Fruit fly (Drosophila melanogaster) whole organism, embryonic: ENCODE measurements around the gene Creld.

Experiments
- CG10565 ChIP-seq: fragments of 200-800 bp; sonication (Bioruptor generic); optimal IDR thresholded peaks from 3 replicates; lab custom pipeline; 2016; ENCODE audit warnings: missing biosample characterization, mild to moderate bottlenecking, missing genetic modification characterization
- CG10979 ChIP-seq: fragments of 200-800 bp; sonication (Bioruptor generic); optimal IDR thresholded peaks from 2 replicates; lab custom pipeline; 2018; ENCODE audit warnings: missing biosample characterization, mild to moderate bottlenecking, missing genetic modification characterization, moderate library complexity
- CG11560 ChIP-seq: fragments of 200-800 bp; sonication (Bioruptor generic); IDR thresholded peaks from 3 replicates; pipeline ENCODE4 v1.3.6; 2022; ENCODE audit warnings: missing biosample characterization, missing genetic modification characterization
- CG13775 ChIP-seq: fragments of 200-800 bp; sonication (Bioruptor generic); optimal IDR thresholded peaks from 3 replicates; lab custom pipeline; 2017; ENCODE audit warnings: missing biosample characterization, mild to moderate bottlenecking, missing genetic modification characterization
- CG15073 ChIP-seq: fragments of 200-800 bp; sonication (Bioruptor generic); optimal IDR thresholded peaks from 2 replicates; lab custom pipeline; 2016; ENCODE audit warnings: missing biosample characterization, missing genetic modification characterization
- CG1603 ChIP-seq: fragments of 200-800 bp; sonication (Bioruptor generic); optimal IDR thresholded peaks from 2 replicates; lab custom pipeline; 2019; ENCODE audit warnings: missing biosample characterization, mild to moderate bottlenecking, missing genetic modification characterization, moderate library complexity
- CG17359 ChIP-seq: fragments of 200-800 bp; sonication (Bioruptor generic); optimal IDR thresholded peaks from 3 replicates; lab custom pipeline; 2018; ENCODE audit warnings: missing biosample characterization, mild to moderate bottlenecking, missing genetic modification characterization, moderate library complexity
- CG17568 ChIP-seq: fragments of 200-800 bp; sonication (Bioruptor generic); optimal IDR thresholded peaks from 2 replicates; lab custom pipeline; 2018; ENCODE audit warnings: missing biosample characterization, mild to moderate bottlenecking, missing genetic modification characterization, moderate library complexity
- CG1792 ChIP-seq: fragments of 200-800 bp; sonication (Bioruptor generic); optimal IDR thresholded peaks from 2 replicates; lab custom pipeline; 2016; ENCODE audit warnings: missing biosample characterization, missing genetic modification characterization
- CG2875 ChIP-seq: fragments of 200-800 bp; sonication (Bioruptor generic); optimal IDR thresholded peaks from 2 replicates; lab custom pipeline; 2017; ENCODE audit warnings: missing biosample characterization, mild to moderate bottlenecking, missing genetic modification characterization, missing genetic modification reagents
- CG30403 ChIP-seq: fragments of 200-800 bp; sonication (Bioruptor generic); optimal IDR thresholded peaks from 3 replicates; lab custom pipeline; 2016; ENCODE audit warnings: missing biosample characterization, missing genetic modification characterization
- CG33213 ChIP-seq: fragments of 200-800 bp; sonication (Bioruptor generic); optimal IDR thresholded peaks from 3 replicates; lab custom pipeline; 2016; ENCODE audit warnings: missing biosample characterization, missing genetic modification characterization
- CG3847 ChIP-seq: fragments of 200-800 bp; sonication (Bioruptor generic); IDR thresholded peaks from 2 replicates; pipeline ENCODE4 v1.3.6; 2022; ENCODE audit warnings: missing biosample characterization, missing genetic modification characterization
- CG3995 ChIP-seq: fragments of 200-800 bp; sonication (Bioruptor generic); optimal IDR thresholded peaks from 3 replicates; lab custom pipeline; 2016; ENCODE audit warnings: missing biosample characterization, missing genetic modification characterization
- CG5180 ChIP-seq: fragments of 200-800 bp; sonication (Bioruptor generic); optimal IDR thresholded peaks from 3 replicates; lab custom pipeline; 2017; ENCODE audit warnings: missing biosample characterization, missing genetic modification characterization, mild to moderate bottlenecking, moderate library complexity, missing genetic modification reagents
- CG6654 ChIP-seq: fragments of 200-800 bp; sonication (Bioruptor generic); optimal IDR thresholded peaks from 2 replicates; lab custom pipeline; 2017; ENCODE audit warnings: missing biosample characterization, mild to moderate bottlenecking, missing genetic modification characterization
- CG6791 ChIP-seq: fragments of 200-800 bp; sonication (Bioruptor generic); IDR thresholded peaks from 3 replicates; pipeline ENCODE4 v1.3.6; 2022; ENCODE audit warnings: missing biosample characterization, missing genetic modification characterization; ENCODE audit not compliant: partially characterized antibody
- CG6813 ChIP-seq: fragments of 200-800 bp; sonication (Bioruptor generic); optimal IDR thresholded peaks from 2 replicates; lab custom pipeline; 2017; ENCODE audit warnings: missing biosample characterization, missing genetic modification characterization, mild to moderate bottlenecking, moderate library complexity, missing genetic modification reagents
- CG9609 ChIP-seq: fragments of 200-800 bp; sonication (Bioruptor generic); optimal IDR thresholded peaks from 3 replicates; lab custom pipeline; 2016; ENCODE audit warnings: missing biosample characterization, missing genetic modification characterization
- CG9932 ChIP-seq: fragments of 200-800 bp; sonication (Bioruptor generic); IDR thresholded peaks from 2 replicates; pipeline ENCODE4 v1.3.6; 2022; ENCODE audit warnings: missing biosample characterization, missing genetic modification characterization
- Deaf1 ChIP-seq: fragments of 200-800 bp; optimal IDR thresholded peaks from 3 replicates; lab custom pipeline; 2019; ENCODE audit warnings: missing biosample characterization, mild to moderate bottlenecking, missing genetic modification characterization, moderate library complexity
- Dfd ChIP-seq, 2 experiments: fragments of >200 bp; optimal IDR thresholded peaks; 2 replicates each; lab custom pipeline; 2017; ENCODE audit warnings: missing biosample characterization in 2 of 2, missing genetic modification characterization in 2 of 2
- Drgx ChIP-seq: fragments of 200-800 bp; sonication (Bioruptor generic); IDR thresholded peaks from 2 replicates; pipeline ENCODE4 v1.3.6; 2022; ENCODE audit warnings: missing biosample characterization, missing genetic modification characterization
- HLH4C ChIP-seq: fragments of 200-800 bp; sonication (Bioruptor generic); IDR thresholded peaks from 3 replicates; pipeline ENCODE4 v1.3.6; 2022; ENCODE audit warnings: missing biosample characterization, missing genetic modification characterization; ENCODE audit not compliant: partially characterized antibody
- Opbp ChIP-seq: fragments of 200-800 bp; sonication (Bioruptor generic); IDR thresholded peaks from 3 replicates; pipeline ENCODE4 v1.3.6; 2022; ENCODE audit warnings: missing biosample characterization, missing genetic modification characterization; ENCODE audit not compliant: partially characterized antibody
- PHDP ChIP-seq: fragments of 200-800 bp; sonication (Bioruptor generic); optimal IDR thresholded peaks from 3 replicates; lab custom pipeline; 2018; ENCODE audit warnings: missing biosample characterization, mild to moderate bottlenecking, missing genetic modification characterization, moderate library complexity
- Side ChIP-seq: fragments of 200-800 bp; sonication (Bioruptor generic); optimal IDR thresholded peaks from 2 replicates; lab custom pipeline; 2016; ENCODE audit warnings: missing biosample characterization, missing genetic modification characterization
- Sry-β ChIP-seq: fragments of 200-800 bp; sonication (Bioruptor generic); optimal IDR thresholded peaks from 2 replicates; lab custom pipeline; 2018; ENCODE audit warnings: missing biosample characterization, mild to moderate bottlenecking, missing genetic modification characterization, moderate library complexity
- Vsx1 ChIP-seq: fragments of 200-800 bp; sonication (Bioruptor generic); optimal IDR thresholded peaks from 2 replicates; lab custom pipeline; 2017; ENCODE audit warnings: missing biosample characterization, mild to moderate bottlenecking, missing genetic modification characterization, missing genetic modification reagents
- az2 ChIP-seq: fragments of 200-800 bp; sonication (Bioruptor generic); optimal IDR thresholded peaks from 3 replicates; lab custom pipeline; 2016; ENCODE audit warnings: missing biosample characterization, missing genetic modification characterization
- bbx ChIP-seq: fragments of 200-800 bp; sonication (Bioruptor generic); IDR thresholded peaks from 2 replicates; pipeline ENCODE4 v1.3.6; 2022; ENCODE audit warnings: missing biosample characterization, missing genetic modification characterization; ENCODE audit not compliant: partially characterized antibody
- cato ChIP-seq: fragments of 200-800 bp; sonication (Bioruptor generic); optimal IDR thresholded peaks from 2 replicates; lab custom pipeline; 2016; ENCODE audit warnings: missing biosample characterization, missing genetic modification characterization, borderline replicate concordance
- crp ChIP-seq, 2 experiments: fragments of 200-800 bp; sonication (Bioruptor generic); optimal IDR thresholded peaks; 2 replicates in 1 of 2; 3 replicates in 1 of 2; lab custom pipeline; 2017; ENCODE audit warnings: missing biosample characterization in 2 of 2, missing genetic modification characterization in 2 of 2, mild to moderate bottlenecking in 1 of 2, moderate library complexity in 1 of 2
- fu2 ChIP-seq: fragments of 200-800 bp; sonication (Bioruptor generic); optimal IDR thresholded peaks from 2 replicates; lab custom pipeline; 2016; ENCODE audit warnings: missing biosample characterization, missing genetic modification characterization
- gfzf ChIP-seq: fragments of 200-800 bp; sonication (Bioruptor generic); optimal IDR thresholded peaks from 2 replicates; lab custom pipeline; 2016; ENCODE audit warnings: missing biosample characterization, mild to moderate bottlenecking, missing genetic modification characterization, moderate library complexity
- gro ChIP-seq: fragments of 200-800 bp; sonication (Bioruptor generic); optimal IDR thresholded peaks from 2 replicates; lab custom pipeline; 2016; ENCODE audit warnings: missing biosample characterization, missing genetic modification characterization
- gsb ChIP-seq: fragments of 200-800 bp; sonication (Bioruptor generic); IDR thresholded peaks from 2 replicates; pipeline ENCODE4 v1.3.6; 2022; ENCODE audit warnings: missing biosample characterization, missing genetic modification characterization
- hb ChIP-seq: fragments of 200-800 bp; sonication (Bioruptor generic); IDR thresholded peaks from 3 replicates; pipeline ENCODE4 v1.3.6; 2022; ENCODE audit warnings: missing biosample characterization, missing genetic modification characterization; ENCODE audit not compliant: partially characterized antibody
- jing ChIP-seq: fragments of 200-800 bp; sonication (Bioruptor generic); optimal IDR thresholded peaks from 2 replicates; lab custom pipeline; 2018; ENCODE audit warnings: missing biosample characterization, mild to moderate bottlenecking, missing genetic modification characterization
- mirr ChIP-seq: fragments of 200-800 bp; sonication (Bioruptor generic); optimal IDR thresholded peaks from 3 replicates; lab custom pipeline; 2018; ENCODE audit warnings: missing biosample characterization, mild to moderate bottlenecking, missing genetic modification characterization
- nerfin-1 ChIP-seq: fragments of 200-800 bp; sonication (Bioruptor generic); optimal IDR thresholded peaks from 3 replicates; lab custom pipeline; 2019; ENCODE audit warnings: missing biosample characterization, mild to moderate bottlenecking, missing genetic modification characterization, moderate library complexity
- oc ChIP-seq: fragments of 200-800 bp; sonication (Bioruptor generic); optimal IDR thresholded peaks from 2 replicates; lab custom pipeline; 2018; ENCODE audit warnings: missing biosample characterization, mild to moderate bottlenecking, missing genetic modification characterization, moderate library complexity
- pho ChIP-seq: fragments of 200-800 bp; sonication (Bioruptor generic); optimal IDR thresholded peaks from 2 replicates; lab custom pipeline; 2016; ENCODE audit warnings: missing biosample characterization, missing genetic modification characterization
- psq ChIP-seq: fragments of 200-800 bp; sonication (Bioruptor generic); optimal IDR thresholded peaks from 2 replicates; lab custom pipeline; 2017; ENCODE audit warnings: missing biosample characterization, missing genetic modification characterization
- row ChIP-seq: fragments of 200-800 bp; sonication (Bioruptor generic); IDR thresholded peaks from 3 replicates; pipeline ENCODE4 v1.3.6; 2022; ENCODE audit warnings: missing biosample characterization, missing genetic modification characterization
- run ChIP-seq: fragments of 200-800 bp; sonication (Bioruptor generic); optimal IDR thresholded peaks from 3 replicates; lab custom pipeline; 2018; ENCODE audit warnings: missing biosample characterization, mild to moderate bottlenecking, missing genetic modification characterization
- sna ChIP-seq: fragments of 200-800 bp; sonication (Bioruptor generic); IDR thresholded peaks from 2 replicates; pipeline ENCODE4 v1.3.6; 2022; ENCODE audit warnings: missing biosample characterization, missing genetic modification characterization; ENCODE audit not compliant: partially characterized antibody
- tap ChIP-seq: fragments of 200-800 bp; optimal IDR thresholded peaks from 3 replicates; lab custom pipeline; 2019; ENCODE audit warnings: missing biosample characterization, mild to moderate bottlenecking, missing genetic modification characterization, moderate library complexity
- tna ChIP-seq: fragments of 200-800 bp; sonication (Bioruptor generic); IDR thresholded peaks from 2 replicates; pipeline ENCODE4 v1.3.6; 2022; ENCODE audit warnings: missing biosample characterization, missing genetic modification characterization; ENCODE audit not compliant: partially characterized antibody
- zfh2 ChIP-seq: fragments of 200-800 bp; sonication (Bioruptor generic); optimal IDR thresholded peaks from 2 replicates; lab custom pipeline; 2016; ENCODE audit warnings: missing biosample characterization, missing genetic modification characterization

The Creld gene

DNA sequence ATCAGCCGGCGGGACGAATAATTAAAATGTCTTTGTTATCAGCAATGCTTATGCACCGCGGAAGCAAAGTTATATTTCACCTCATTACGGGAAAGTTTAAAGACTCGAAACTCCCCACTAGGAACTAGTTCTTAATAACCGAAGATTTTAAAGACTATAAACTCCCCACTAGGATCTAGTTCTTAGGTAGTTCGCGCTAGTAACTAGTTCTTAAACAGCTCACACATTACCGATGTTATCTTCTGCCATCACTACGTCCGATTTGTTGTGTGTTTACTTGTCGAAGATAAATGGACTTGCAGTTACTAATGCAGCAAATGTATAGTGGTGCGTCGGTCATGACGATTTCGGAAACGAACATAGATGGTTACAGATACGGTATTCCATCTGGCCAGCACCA, 40.9 kb downstream of the Creld start, which contains the start of the genes CG31974 and CG11454:
Gene CG31974, minus strand, starts transcription at position 4 of the 400 bp plus-strand sequence.
Gene CG11454, plus strand, starts transcription at position 236 of the 400 bp plus-strand sequence.
- TF ChIP-seq CG17568 (GFP tag; lab: Kevin White, UChicago) (no peak), CG6791 (GFP tag; lab: Robert Waterston, UW) (peak; percentile 69; the same call in 2 of the 3 replicates), mirr (GFP tag; lab: Kevin White, UChicago) (peak; percentile 34), sna (GFP tag; lab: Robert Waterston, UW) (peak; percentile 87), zfh2 (GFP tag; lab: Kevin White, UChicago) (no peak), row (GFP tag; lab: Robert Waterston, UW) (peak; percentile 45; the same call in 1 of the 3 replicates), nerfin-1 (tag; lab: Kevin White, UChicago) (no peak), CG15073 (GFP tag; lab: Kevin White, UChicago) (no peak), tap (tag; lab: Kevin White, UChicago) (no peak), Opbp (GFP tag; lab: Robert Waterston, UW) (peak; percentile 83), oc (no peak), Dfd (GFP tag; optimal IDR thresholded peaks at IDR 0.05; lab: Kevin White, UChicago) (no peak), gro (no peak), Vsx1 (GFP tag; lab: Kevin White, UChicago) (no peak), hb (0 out of 3 replicates have a peak, but pooled peaks have one; percentile 64), psq (GFP tag; lab: Kevin White, UChicago) (no peak), pho (no peak), Drgx (GFP tag; lab: Robert Waterston, UW) (no peak), CG3995 (GFP tag; lab: Kevin White, UChicago) (peak; percentile 38), CG3847 (GFP tag; lab: Robert Waterston, UW) (no peak), CG30403 (peak; percentile 7), CG9609 (GFP tag; lab: Kevin White, UChicago) (no peak), tna (GFP tag; lab: Robert Waterston, UW) (peak; percentile 76), CG17359 (tag; lab: Kevin White, UChicago) (no peak), fu2 (GFP tag; lab: Kevin White, UChicago) (no peak), gsb (GFP tag; lab: Robert Waterston, UW) (no peak), CG5180 (GFP tag; lab: Kevin White, UChicago) (peak; percentile 67), CG33213 (GFP tag; lab: Kevin White, UChicago) (peak; percentile 44), az2 (no peak), Sry-β (GFP tag; lab: Kevin White, UChicago) (peak; percentile 44), CG13775 (GFP tag; lab: Kevin White, UChicago) (no peak), jing (GFP tag; lab: Kevin White, UChicago) (no peak), crp (GFP tag; optimal IDR thresholded peaks at IDR 0.05; lab: Kevin White, UChicago) (no peak), CG2875 (GFP tag; lab: Kevin White, UChicago) (no peak), CG1603 (tag; lab: Kevin White, UChicago) (peak; percentile 65), HLH4C (peak; percentile 60; the same call in 1 of the 3 replicates), cato (GFP tag; lab: Kevin White, UChicago) (no peak), CG9932 (GFP tag; lab: Robert Waterston, UW) (peak; percentile 30; the same call in 1 of the 2 replicates), PHDP (tag; lab: Kevin White, UChicago) (peak; percentile 24), Deaf1 (tag; lab: Kevin White, UChicago) (peak; percentile 25), bbx (GFP tag; lab: Robert Waterston, UW) (peak; percentile 88), Side (GFP tag; lab: Kevin White, UChicago) (peak; percentile 38), CG11560 (tag; lab: Robert Waterston, UW) (no peak), CG1792 (GFP tag; lab: Kevin White, UChicago) (no peak), run (tag; lab: Kevin White, UChicago) (no peak), CG10979 (tag; lab: Kevin White, UChicago) (peak; percentile 7), CG6654 (GFP tag; lab: Kevin White, UChicago) (no peak), CG10565 (GFP tag; lab: Kevin White, UChicago) (no peak), CG6813 (GFP tag; lab: Kevin White, UChicago) (no peak), gfzf (GFP tag; lab: Kevin White, UChicago) (peak; percentile 14)
